Fruit fly (Drosophila melanogaster) whole organism, embryonic: ENCODE results near the gene CG5181.
A peak's percentile ranks its signal among the peaks of the same experiment; 100 is the strongest.

Experiments
- B-H1 ChIP-seq: fragments of 200-800 bp; sonication (Bioruptor generic); IDR thresholded peaks from 3 replicates; pipeline ENCODE4 v1.3.6; 2022; ENCODE audit warnings: missing biosample characterization, missing genetic modification characterization
- CG10209 ChIP-seq: fragments of 200-800 bp; sonication (Bioruptor generic); optimal IDR thresholded peaks from 3 replicates; lab custom pipeline; 2017; ENCODE audit warnings: missing biosample characterization, mild to moderate bottlenecking, missing genetic modification characterization, missing genetic modification reagents
- CG11085 ChIP-seq: fragments of 200-800 bp; sonication (Bioruptor generic); IDR thresholded peaks from 2 replicates; pipeline ENCODE4 v1.3.6; 2022; ENCODE audit warnings: missing biosample characterization, missing genetic modification characterization
- CG11247 ChIP-seq: fragments of 200-800 bp; sonication (Bioruptor generic); IDR thresholded peaks from 2 replicates; pipeline ENCODE4 v1.3.6; 2022; ENCODE audit warnings: missing biosample characterization, missing genetic modification characterization
- CG12391 ChIP-seq: fragments of 200-800 bp; sonication (Bioruptor generic); optimal IDR thresholded peaks from 3 replicates; lab custom pipeline; 2018; ENCODE audit warnings: missing biosample characterization, mild to moderate bottlenecking, missing genetic modification characterization, moderate library complexity
- CG14965 ChIP-seq: fragments of 200-800 bp; sonication (Bioruptor generic); optimal IDR thresholded peaks from 2 replicates; lab custom pipeline; 2016; ENCODE audit warnings: missing biosample characterization, missing genetic modification characterization, borderline replicate concordance
- CG17361 ChIP-seq: fragments of 200-800 bp; sonication (Bioruptor generic); IDR thresholded peaks from 3 replicates; pipeline ENCODE4 v1.3.6; 2022; ENCODE audit warnings: missing biosample characterization, missing genetic modification characterization
- CG31388 ChIP-seq: fragments of 200-800 bp; sonication (Bioruptor generic); optimal IDR thresholded peaks from 2 replicates; lab custom pipeline; 2016; ENCODE audit warnings: missing biosample characterization, missing genetic modification characterization
- CG34376 ChIP-seq: fragments of 200-800 bp; sonication (Bioruptor generic); optimal IDR thresholded peaks from 2 replicates; lab custom pipeline; 2018; ENCODE audit warnings: missing biosample characterization, mild to moderate bottlenecking, missing genetic modification characterization
- CG34422 ChIP-seq: fragments of 200-800 bp; sonication (Bioruptor generic); IDR thresholded peaks from 3 replicates; pipeline ENCODE4 v1.3.6; 2022; ENCODE audit warnings: missing biosample characterization, missing genetic modification characterization
- CG4404 ChIP-seq: fragments of 200-800 bp; sonication (Bioruptor generic); IDR thresholded peaks from 2 replicates; pipeline ENCODE4 v1.3.6; 2022; ENCODE audit warnings: missing biosample characterization, missing genetic modification characterization
- CG4707 ChIP-seq: fragments of 200-800 bp; sonication (Bioruptor generic); optimal IDR thresholded peaks from 2 replicates; lab custom pipeline; 2018; ENCODE audit warnings: missing biosample characterization, mild to moderate bottlenecking, missing genetic modification characterization, moderate library complexity
- CG4730 ChIP-seq: fragments of 200-800 bp; sonication (Bioruptor generic); IDR thresholded peaks from 2 replicates; pipeline ENCODE4 v1.3.6; 2022; ENCODE audit warnings: missing biosample characterization, missing genetic modification characterization
- CG5245 ChIP-seq: fragments of 200-800 bp; sonication (Bioruptor generic); optimal IDR thresholded peaks from 3 replicates; lab custom pipeline; 2016; ENCODE audit warnings: missing biosample characterization, missing genetic modification characterization
- CG7271 ChIP-seq: fragments of 200-800 bp; sonication (Bioruptor generic); optimal IDR thresholded peaks from 2 replicates; lab custom pipeline; 2018; ENCODE audit warnings: missing biosample characterization, mild to moderate bottlenecking, missing genetic modification characterization, moderate library complexity
- CG8924 ChIP-seq: fragments of 200-800 bp; optimal IDR thresholded peaks from 3 replicates; lab custom pipeline; 2019; ENCODE audit warnings: missing biosample characterization, mild to moderate bottlenecking, missing genetic modification characterization, moderate library complexity
- CG9932 ChIP-seq: fragments of 200-800 bp; sonication (Bioruptor generic); IDR thresholded peaks from 2 replicates; pipeline ENCODE4 v1.3.6; 2022; ENCODE audit warnings: missing biosample characterization, missing genetic modification characterization
- CHES-1-like ChIP-seq: fragments of 200-800 bp; sonication (Bioruptor generic); optimal IDR thresholded peaks from 2 replicates; lab custom pipeline; 2016; ENCODE audit warnings: missing biosample characterization, missing genetic modification characterization
- CrebB ChIP-seq: fragments of 200-800 bp; sonication (Bioruptor generic); optimal IDR thresholded peaks from 3 replicates; lab custom pipeline; 2018; ENCODE audit warnings: missing biosample characterization, mild to moderate bottlenecking, missing genetic modification characterization
- Dp ChIP-seq: fragments of 200-800 bp; sonication (Bioruptor generic); optimal IDR thresholded peaks from 2 replicates; lab custom pipeline; 2018; ENCODE audit warnings: missing biosample characterization, mild to moderate bottlenecking, missing genetic modification characterization, moderate library complexity
- E2f2 ChIP-seq: fragments of 200-800 bp; sonication (Bioruptor generic); IDR thresholded peaks from 2 replicates; pipeline ENCODE4 v1.3.6; 2022; ENCODE audit warnings: missing biosample characterization, missing genetic modification characterization
- H15 ChIP-seq: fragments of 200-800 bp; sonication (Bioruptor generic); IDR thresholded peaks from 3 replicates; pipeline ENCODE4 v1.3.6; 2022; ENCODE audit warnings: missing biosample characterization, missing genetic modification characterization
- Hmr ChIP-seq: fragments of 200-800 bp; sonication (Bioruptor generic); optimal IDR thresholded peaks from 3 replicates; lab custom pipeline; 2017; ENCODE audit warnings: mild to moderate bottlenecking, missing biosample characterization, missing genetic modification reagents, missing genetic modification characterization
- Hr78 ChIP-seq, 2 experiments: fragments of 200-800 bp in 1 of 2; fragments of >200 bp in 1 of 2; sonication (Bioruptor generic) in 1 of 2; optimal IDR thresholded peaks; 2 replicates each; lab custom pipeline; 2017 to 2019; ENCODE audit warnings: missing biosample characterization in 2 of 2, missing genetic modification characterization in 2 of 2, mild to moderate bottlenecking in 1 of 2, moderate library complexity in 1 of 2
- NK7.1 ChIP-seq: fragments of 200-800 bp; sonication (Bioruptor generic); optimal IDR thresholded peaks from 3 replicates; lab custom pipeline; 2016; ENCODE audit warnings: missing biosample characterization, missing genetic modification characterization
- Spps ChIP-seq: fragments of 200-800 bp; sonication (Bioruptor generic); optimal IDR thresholded peaks from 2 replicates; lab custom pipeline; 2018; ENCODE audit warnings: missing biosample characterization, mild to moderate bottlenecking, missing genetic modification characterization
- ap ChIP-seq: fragments of 200-800 bp; sonication (Bioruptor generic); IDR thresholded peaks from 2 replicates; pipeline ENCODE4 v1.3.6; 2022; ENCODE audit warnings: missing biosample characterization, missing genetic modification characterization
- ato ChIP-seq: fragments of 200-800 bp; sonication (Bioruptor generic); IDR thresholded peaks from 2 replicates; pipeline ENCODE4 v1.3.6; 2022; ENCODE audit warnings: missing biosample characterization, missing genetic modification characterization; ENCODE audit not compliant: partially characterized antibody
- btn ChIP-seq: fragments of 200-800 bp; sonication (Bioruptor generic); optimal IDR thresholded peaks from 2 replicates; lab custom pipeline; 2016; ENCODE audit warnings: missing biosample characterization, missing genetic modification characterization
- chinmo ChIP-seq: fragments of 200-800 bp; sonication (Bioruptor generic); IDR thresholded peaks from 4 replicates; pipeline ENCODE4 v1.3.6; 2022; ENCODE audit warnings: missing biosample characterization, missing genetic modification characterization; ENCODE audit not compliant: partially characterized antibody
- chm ChIP-seq: fragments of 200-800 bp; sonication (Bioruptor generic); IDR thresholded peaks from 2 replicates; pipeline ENCODE4 v1.3.6; 2022; ENCODE audit warnings: missing biosample characterization, missing genetic modification characterization
- crc ChIP-seq: fragments of 200-800 bp; sonication (Bioruptor generic); optimal IDR thresholded peaks from 2 replicates; lab custom pipeline; 2016; ENCODE audit warnings: missing biosample characterization, missing genetic modification characterization
- crol ChIP-seq: fragments of 200-800 bp; sonication (Bioruptor generic); IDR thresholded peaks from 2 replicates; pipeline ENCODE4 v1.3.6; 2022; ENCODE audit warnings: missing biosample characterization, missing genetic modification characterization
- danr ChIP-seq: fragments of 200-800 bp; sonication (Bioruptor generic); IDR thresholded peaks from 2 replicates; pipeline ENCODE4 v1.3.6; 2022; ENCODE audit warnings: missing biosample characterization, missing genetic modification characterization
- ftz-f1 ChIP-seq: fragments of 200-800 bp; sonication (Bioruptor generic); optimal IDR thresholded peaks from 2 replicates; lab custom pipeline; 2016; ENCODE audit warnings: missing biosample characterization, missing genetic modification characterization
- grn ChIP-seq: fragments of 200-800 bp; sonication (Bioruptor generic); optimal IDR thresholded peaks from 3 replicates; lab custom pipeline; 2017; ENCODE audit warnings: missing biosample characterization, missing genetic modification characterization
- jing ChIP-seq: fragments of 200-800 bp; sonication (Bioruptor generic); optimal IDR thresholded peaks from 2 replicates; lab custom pipeline; 2018; ENCODE audit warnings: missing biosample characterization, mild to moderate bottlenecking, missing genetic modification characterization
- kni ChIP-seq: fragments of 200-800 bp; sonication (Bioruptor generic); optimal IDR thresholded peaks from 3 replicates; lab custom pipeline; 2017; ENCODE audit warnings: mild to moderate bottlenecking, missing biosample characterization, missing genetic modification reagents, missing genetic modification characterization
- lilli ChIP-seq: fragments of 200-800 bp; sonication (Bioruptor generic); optimal IDR thresholded peaks from 3 replicates; lab custom pipeline; 2016; ENCODE audit warnings: missing biosample characterization, missing genetic modification characterization
- luna ChIP-seq: fragments of 200-800 bp; sonication (Bioruptor generic); optimal IDR thresholded peaks from 2 replicates; lab custom pipeline; 2016; ENCODE audit warnings: missing biosample characterization, missing genetic modification characterization
- mam ChIP-seq: fragments of 200-800 bp; sonication (Bioruptor generic); optimal IDR thresholded peaks from 3 replicates; lab custom pipeline; 2016; ENCODE audit warnings: missing biosample characterization, missing genetic modification characterization
- mirr ChIP-seq: fragments of 200-800 bp; sonication (Bioruptor generic); optimal IDR thresholded peaks from 3 replicates; lab custom pipeline; 2018; ENCODE audit warnings: missing biosample characterization, mild to moderate bottlenecking, missing genetic modification characterization
- pb ChIP-seq: fragments of 200-800 bp; sonication (Bioruptor generic); optimal IDR thresholded peaks from 3 replicates; lab custom pipeline; 2016; ENCODE audit warnings: missing biosample characterization, missing genetic modification characterization
- pita ChIP-seq: fragments of 200-800 bp; sonication (Bioruptor generic); optimal IDR thresholded peaks from 2 replicates; lab custom pipeline; 2017; ENCODE audit warnings: missing biosample characterization, mild to moderate bottlenecking, missing genetic modification characterization
- pros ChIP-seq: fragments of 200-800 bp; sonication (Bioruptor generic); optimal IDR thresholded peaks from 3 replicates; lab custom pipeline; 2019; ENCODE audit warnings: missing biosample characterization, mild to moderate bottlenecking, missing genetic modification characterization, moderate library complexity
- tgo ChIP-seq: fragments of 200-800 bp; sonication (Bioruptor generic); IDR thresholded peaks from 3 replicates; pipeline ENCODE4 v1.3.6; 2022; ENCODE audit warnings: missing biosample characterization, missing genetic modification characterization
- twi ChIP-seq: fragments of 200-800 bp; optimal IDR thresholded peaks from 2 replicates; lab custom pipeline; 2019; ENCODE audit warnings: missing biosample characterization, mild to moderate bottlenecking, missing genetic modification characterization, moderate library complexity
- wdn ChIP-seq: fragments of 200-800 bp; sonication (Bioruptor generic); IDR thresholded peaks from 2 replicates; pipeline ENCODE4 v1.3.6; 2022; ENCODE audit warnings: missing biosample characterization, missing genetic modification characterization
- zf30C ChIP-seq: fragments of 200-800 bp; sonication (Bioruptor generic); optimal IDR thresholded peaks from 3 replicates; lab custom pipeline; 2018; ENCODE audit warnings: missing biosample characterization, mild to moderate bottlenecking, missing genetic modification characterization

CG5181 gene

DNA sequence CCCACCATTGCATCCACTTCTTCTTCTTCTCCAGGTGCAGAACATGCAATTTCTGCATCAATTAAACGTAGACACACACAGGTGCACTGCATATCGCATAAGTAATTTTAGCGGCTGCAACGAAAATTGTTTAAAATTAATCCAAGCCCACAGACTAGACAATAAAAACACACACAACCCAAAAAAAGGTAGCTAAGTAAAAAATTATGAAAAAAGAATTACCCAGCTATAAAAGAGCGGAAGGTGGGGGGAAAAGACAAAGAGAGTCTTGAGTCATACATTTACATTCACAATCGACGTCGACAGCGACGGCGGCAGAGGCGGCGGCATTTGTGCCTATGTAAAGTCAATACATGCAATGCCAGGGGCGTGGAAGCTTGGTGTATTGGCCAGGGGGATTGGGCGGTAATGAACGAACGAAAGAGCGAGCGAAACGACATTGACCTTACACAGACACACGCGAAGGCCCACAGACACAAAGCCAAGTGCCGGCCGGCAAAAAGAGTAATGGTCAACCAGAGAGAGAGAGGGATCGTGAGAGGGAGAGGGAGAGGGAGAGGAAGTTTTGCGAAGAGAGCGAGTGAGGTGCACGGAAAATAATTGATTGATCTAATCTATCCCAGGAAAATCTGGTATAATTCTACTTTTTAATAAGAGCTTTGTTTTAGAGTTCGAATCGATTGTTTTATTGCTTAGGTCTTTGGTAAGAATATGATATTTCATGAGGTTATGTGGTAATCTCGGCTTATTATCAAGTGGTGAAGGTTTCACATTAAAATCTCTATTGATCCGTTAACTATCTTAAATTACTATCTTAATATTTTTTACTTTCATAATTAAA, 8.8 kb upstream of the CG5181 start (continued):
- TF ChIP-seq Hr78 (GFP tag; optimal IDR thresholded peaks at IDR 0.05; lab: Kevin White, UChicago): peak in 1 of 2 experiments; percentile 87
- no peak for TF ChIP-seq H15 (GFP tag; lab: Robert Waterston, UW)
- 0 out of 3 replicates have a peak, but pooled peaks have one; percentile 27 for TF ChIP-seq CG17361 (GFP tag; lab: Robert Waterston, UW)
- no peak for TF ChIP-seq CG4730 (GFP tag; lab: Robert Waterston, UW)
- no peak for TF ChIP-seq Dp (GFP tag; lab: Kevin White, UChicago)
- no peak for TF ChIP-seq pita
- no peak for TF ChIP-seq CG31388 (GFP tag; lab: Kevin White, UChicago)
- no peak for TF ChIP-seq btn (GFP tag; lab: Kevin White, UChicago)
- no peak for TF ChIP-seq CG14965 (GFP tag; lab: Kevin White, UChicago)
- no peak for TF ChIP-seq CG7271
- TF ChIP-seq twi (tag; lab: Kevin White, UChicago): no peak
- 0 out of 2 replicates have a peak, but pooled peaks have one; percentile 18 for TF ChIP-seq CG9932 (GFP tag; lab: Robert Waterston, UW)
- peak; percentile 82; the same call in 1 of the 3 replicates for TF ChIP-seq CG34422 (GFP tag; lab: Robert Waterston, UW)
- no peak for TF ChIP-seq CrebB (tag; lab: Kevin White, UChicago)
- no peak for TF ChIP-seq zf30C
- TF ChIP-seq CG10209 (GFP tag; lab: Kevin White, UChicago): no peak
- TF ChIP-seq CG11247 (GFP tag; lab: Robert Waterston, UW): no peak
- no peak for TF ChIP-seq CG12391 (tag; lab: Kevin White, UChicago)
- no peak for TF ChIP-seq CG11085 (GFP tag; lab: Robert Waterston, UW)
- no peak for TF ChIP-seq Spps (tag; lab: Kevin White, UChicago)
- TF ChIP-seq Hmr (GFP tag; lab: Kevin White, UChicago): no peak
- TF ChIP-seq jing (GFP tag; lab: Kevin White, UChicago): no peak
- TF ChIP-seq lilli (GFP tag; lab: Kevin White, UChicago): no peak
- no peak for TF ChIP-seq B-H1 (GFP tag; lab: Robert Waterston, UW)
- peak; percentile 84 for TF ChIP-seq crol (GFP tag; lab: Robert Waterston, UW)
- TF ChIP-seq mam (GFP tag; lab: Kevin White, UChicago): no peak
- TF ChIP-seq CG8924 (tag; lab: Kevin White, UChicago): no peak
- TF ChIP-seq chinmo (GFP tag; lab: Robert Waterston, UW): peak; percentile 53; the same call in 1 of the 4 replicates
- TF ChIP-seq CG34376: no peak
- peak; percentile 87 for TF ChIP-seq ftz-f1 (GFP tag; lab: Kevin White, UChicago)
- TF ChIP-seq ap (GFP tag; lab: Robert Waterston, UW): no peak
- TF ChIP-seq kni: no peak
- no peak for TF ChIP-seq CG4707 (GFP tag; lab: Kevin White, UChicago)
- TF ChIP-seq E2f2 (GFP tag; lab: Robert Waterston, UW): no peak
- TF ChIP-seq danr (GFP tag; lab: Robert Waterston, UW): no peak
- no peak for TF ChIP-seq CG5245
- TF ChIP-seq chm (GFP tag; lab: Robert Waterston, UW): peak; percentile 63; the same call in 1 of the 2 replicates
- 0 out of 3 replicates have a peak, but pooled peaks have one; percentile 14 for TF ChIP-seq tgo
- no peak for TF ChIP-seq ato (GFP tag; lab: Robert Waterston, UW)
- TF ChIP-seq luna (GFP tag; lab: Kevin White, UChicago): no peak
- peak; percentile 42 for TF ChIP-seq pros (GFP tag; lab: Kevin White, UChicago)
- no peak for TF ChIP-seq CG4404 (GFP tag; lab: Robert Waterston, UW)
- no peak for TF ChIP-seq crc (GFP tag; lab: Kevin White, UChicago)
- no peak for TF ChIP-seq mirr
- no peak for TF ChIP-seq pb
- no peak for TF ChIP-seq grn (GFP tag; lab: Kevin White, UChicago)
- no peak for TF ChIP-seq CHES-1-like (GFP tag; lab: Kevin White, UChicago)
- TF ChIP-seq NK7.1 (GFP tag; lab: Kevin White, UChicago): no peak
- no peak for TF ChIP-seq wdn
